Worm (Caenorhabditis elegans) whole organism, L2 larva: ENCODE results near the gene prp-6.

Experiments
- C34F6.9 ChIP-seq: fragments of 150-350 bp; optimal IDR thresholded peaks from 2 replicates; lab custom pipeline; 2014; ENCODE audit warnings: missing biosample characterization, missing genetic modification characterization
- F13H6.1 ChIP-seq: sonication (generic microtip); optimal IDR thresholded peaks from 2 replicates; lab custom pipeline; 2016; ENCODE audit warnings: missing genetic modification characterization, missing compliant biosample characterization
- R02D3.7 ChIP-seq: fragments of 150-350 bp; optimal IDR thresholded peaks from 2 replicates; lab custom pipeline; 2014; ENCODE audit warnings: missing biosample characterization, missing genetic modification characterization
- ZK546.5 ChIP-seq: sonication (generic microtip); optimal IDR thresholded peaks from 2 replicates; lab custom pipeline; 2017; ENCODE audit warnings: missing biosample characterization, missing genetic modification characterization
- aly-2 ChIP-seq: fragments of 150-350 bp; optimal IDR thresholded peaks from 2 replicates; lab custom pipeline; 2014; ENCODE audit warnings: missing biosample characterization, missing genetic modification characterization
- ama-1 ChIP-seq: fragments of 150-350 bp; optimal IDR thresholded peaks from 2 replicates; lab custom pipeline; 2018; ENCODE audit warnings: inconsistent platforms
- blmp-1 ChIP-seq: sonication (generic microtip); optimal IDR thresholded peaks from 2 replicates; lab custom pipeline; 2017; ENCODE audit warnings: missing genetic modification characterization, mild to moderate bottlenecking, missing compliant biosample characterization, antibody characterized with exemption, moderate library complexity; ENCODE audit not compliant: insufficient read depth
- ceh-16 ChIP-seq: fragments of 150-350 bp; optimal IDR thresholded peaks from 2 replicates; lab custom pipeline; 2014; ENCODE audit warnings: missing biosample characterization, missing genetic modification characterization
- ceh-82 ChIP-seq: fragments of 150-350 bp; optimal IDR thresholded peaks from 2 replicates; lab custom pipeline; 2014; ENCODE audit warnings: missing biosample characterization, missing genetic modification characterization
- crh-2 ChIP-seq: sonication (generic microtip); optimal IDR thresholded peaks from 2 replicates; lab custom pipeline; 2017; ENCODE audit warnings: missing biosample characterization, missing genetic modification characterization
- egl-27 ChIP-seq: sonication (generic microtip); optimal IDR thresholded peaks from 3 replicates; lab custom pipeline; 2017; ENCODE audit warnings: missing biosample characterization, missing genetic modification reagents, missing genetic modification characterization
- elt-1 ChIP-seq: fragments of 150-350 bp; optimal IDR thresholded peaks from 2 replicates; lab custom pipeline; 2014; ENCODE audit warnings: missing biosample characterization, missing genetic modification characterization
- elt-3 ChIP-seq: sonication (generic microtip); optimal IDR thresholded peaks from 2 replicates; lab custom pipeline; 2017; ENCODE audit warnings: missing biosample characterization, missing genetic modification characterization
- fos-1 ChIP-seq: fragments of 150-350 bp; optimal IDR thresholded peaks from 2 replicates; lab custom pipeline; 2014; ENCODE audit warnings: missing biosample characterization, missing genetic modification characterization
- gmeb-1 ChIP-seq: fragments of 150-350 bp; optimal IDR thresholded peaks from 2 replicates; lab custom pipeline; 2014; ENCODE audit warnings: missing biosample characterization, missing genetic modification characterization
- lin-11 ChIP-seq: fragments of 150-350 bp; sonication (generic microtip); optimal IDR thresholded peaks from 2 replicates; lab custom pipeline; 2014; ENCODE audit warnings: missing biosample characterization, missing genetic modification characterization, inconsistent platforms, mixed read lengths
- lin-13 ChIP-seq: fragments of 150-350 bp; optimal IDR thresholded peaks from 2 replicates; lab custom pipeline; 2014; ENCODE audit warnings: missing biosample characterization, missing genetic modification reagents, missing genetic modification characterization
- lin-39 ChIP-seq: fragments of 150-350 bp; optimal IDR thresholded peaks from 2 replicates; lab custom pipeline; 2014; ENCODE audit warnings: missing biosample characterization, missing genetic modification reagents, missing genetic modification characterization
- lsy-2 ChIP-seq, 2 experiments: fragments of 150-350 bp in 1 of 2; sonication (generic microtip) in 1 of 2; optimal IDR thresholded peaks; 2 replicates each; lab custom pipeline; 2014 to 2017; ENCODE audit warnings: missing biosample characterization in 2 of 2, missing genetic modification characterization in 2 of 2
- mab-5 ChIP-seq: fragments of 150-350 bp; optimal IDR thresholded peaks from 2 replicates; lab custom pipeline; 2014; ENCODE audit warnings: missing biosample characterization, missing genetic modification characterization
- mdl-1 ChIP-seq, 2 experiments: fragments of 150-350 bp in 1 of 2; sonication (generic microtip) in 1 of 2; optimal IDR thresholded peaks; 2 replicates each; lab custom pipeline; 2017; ENCODE audit warnings: missing biosample characterization in 2 of 2, missing genetic modification characterization in 2 of 2
- nhr-10 ChIP-seq: sonication (generic microtip); optimal IDR thresholded peaks from 2 replicates; lab custom pipeline; 2017; ENCODE audit warnings: missing biosample characterization, missing genetic modification characterization
- nhr-12 ChIP-seq: fragments of 150-350 bp; optimal IDR thresholded peaks from 2 replicates; lab custom pipeline; 2014; ENCODE audit warnings: missing biosample characterization, missing genetic modification characterization
- nhr-129 ChIP-seq: fragments of 150-350 bp; optimal IDR thresholded peaks from 2 replicates; lab custom pipeline; 2014; ENCODE audit warnings: missing biosample characterization, missing genetic modification characterization
- nhr-21 ChIP-seq: fragments of 150-350 bp; optimal IDR thresholded peaks from 2 replicates; lab custom pipeline; 2014; ENCODE audit warnings: missing biosample characterization, missing genetic modification characterization
- nhr-6 ChIP-seq: fragments of 150-350 bp; optimal IDR thresholded peaks from 2 replicates; lab custom pipeline; 2014; ENCODE audit warnings: missing biosample characterization, missing genetic modification characterization
- peb-1 ChIP-seq: fragments of 150-350 bp; optimal IDR thresholded peaks from 2 replicates; lab custom pipeline; 2014; ENCODE audit warnings: missing biosample characterization, missing genetic modification characterization
- sem-4 ChIP-seq: fragments of 150-350 bp; optimal IDR thresholded peaks from 2 replicates; lab custom pipeline; 2014; ENCODE audit warnings: missing biosample characterization, missing genetic modification reagents, missing genetic modification characterization
- skn-1 ChIP-seq: sonication (generic microtip); optimal IDR thresholded peaks from 2 replicates; lab custom pipeline; 2017; ENCODE audit warnings: missing biosample characterization, missing genetic modification characterization
- sma-3 ChIP-seq: sonication (generic microtip); optimal IDR thresholded peaks from 2 replicates; lab custom pipeline; 2016; ENCODE audit warnings: missing genetic modification reagents, missing genetic modification characterization, missing compliant biosample characterization
- sma-9 ChIP-seq, 2 experiments: fragments of 150-350 bp in 1 of 2; sonication (generic microtip) in 1 of 2; optimal IDR thresholded peaks; 2 replicates each; lab custom pipeline; 2014 to 2016; ENCODE audit warnings: missing genetic modification characterization in 2 of 2, mild to moderate bottlenecking in 1 of 2, missing biosample characterization in 1 of 2, missing compliant biosample characterization in 1 of 2, missing genetic modification reagents in 1 of 2, moderate library complexity in 1 of 2
- snpc-4 ChIP-seq: fragments of 150-350 bp; optimal IDR thresholded peaks from 2 replicates; lab custom pipeline; 2014; ENCODE audit warnings: missing biosample characterization, missing genetic modification characterization
- unc-55 ChIP-seq: fragments of 150-350 bp; sonication (generic microtip); optimal IDR thresholded peaks from 3 replicates; lab custom pipeline; 2014; ENCODE audit warnings: missing biosample characterization, missing genetic modification reagents, missing genetic modification characterization
- unc-62 ChIP-seq: fragments of 150-350 bp; optimal IDR thresholded peaks from 2 replicates; lab custom pipeline; 2014; ENCODE audit warnings: missing biosample characterization, missing genetic modification reagents, missing genetic modification characterization
- zag-1 ChIP-seq: fragments of 150-350 bp; optimal IDR thresholded peaks from 2 replicates; lab custom pipeline; 2014; ENCODE audit warnings: missing biosample characterization, missing genetic modification characterization
- ztf-11 ChIP-seq: sonication (generic microtip); optimal IDR thresholded peaks from 2 replicates; lab custom pipeline; 2017; ENCODE audit warnings: missing biosample characterization, missing genetic modification characterization

Gene prp-6

ce11 chrV:18069195-18069594 is 46.9 kb downstream of the prp-6 start:
- TF ChIP-seq unc-55 (GFP tag; lab: Kevin White, UChicago): peak; percentile 41

- TF ChIP-seq nhr-10 (tag; lab: Kevin White, UChicago): peak; percentile 18
- TF ChIP-seq mab-5 (tag; lab: Kevin White, UChicago): peak; percentile 91
- no peak for TF ChIP-seq nhr-12 (tag; lab: Kevin White, UChicago)
- TF ChIP-seq mdl-1 (tag; optimal IDR thresholded peaks at IDR 0.05; lab: Kevin White, UChicago): peak in 1 of 2 experiments; percentile 35
- TF ChIP-seq snpc-4: peak; percentile 73
- no peak for TF ChIP-seq ZK546.5 (tag; lab: Kevin White, UChicago)
- TF ChIP-seq lsy-2 (tag; optimal IDR thresholded peaks at IDR 0.05; lab: Kevin White, UChicago): peak; percentile 66 to 90
- TF ChIP-seq nhr-6 (tag; lab: Kevin White, UChicago): peak; percentile 83
- TF ChIP-seq fos-1 (tag; lab: Kevin White, UChicago): peak; percentile 95
- peak; percentile 96 for TF ChIP-seq C34F6.9 (tag; lab: Kevin White, UChicago)
- no peak for TF ChIP-seq ztf-11
- TF ChIP-seq aly-2 (tag; lab: Kevin White, UChicago): no peak
- TF ChIP-seq lin-11 (tag; lab: Kevin White, UChicago): peak; percentile 58
- TF ChIP-seq sma-3: peak; percentile 6
- no peak for TF ChIP-seq R02D3.7 (tag; lab: Kevin White, UChicago)
- peak; percentile 85 for TF ChIP-seq crh-2 (tag; lab: Kevin White, UChicago)
- TF ChIP-seq skn-1 (tag; lab: Kevin White, UChicago): no peak
- TF ChIP-seq ama-1: peak; percentile 30
- no peak for TF ChIP-seq ceh-16 (tag; lab: Kevin White, UChicago)
- TF ChIP-seq F13H6.1 (tag; lab: Kevin White, UChicago): peak; percentile 84
- peak; percentile 79 for TF ChIP-seq lin-13 (GFP tag; lab: Kevin White, UChicago)
- peak; percentile 77 for TF ChIP-seq unc-55 (GFP tag; lab: Kevin White, UChicago)
- peak; percentile 87 for TF ChIP-seq sma-9 (GFP tag; optimal IDR thresholded peaks at IDR 0.05; lab: Kevin White, UChicago)
- TF ChIP-seq sma-9 (tag; optimal IDR thresholded peaks at IDR 0.05; lab: Kevin White, UChicago): no peak
- peak; percentile 57 for TF ChIP-seq sem-4
- TF ChIP-seq zag-1 (tag; lab: Kevin White, UChicago): peak; percentile 63
- TF ChIP-seq gmeb-1 (tag; lab: Kevin White, UChicago): peak; percentile 74
- peak; percentile 6 for TF ChIP-seq blmp-1 (tag; lab: Kevin White, UChicago)
- peak; percentile 82 for TF ChIP-seq nhr-129
- peak; percentile 48 for TF ChIP-seq ceh-82 (tag; lab: Kevin White, UChicago)
- TF ChIP-seq unc-62 (GFP tag; lab: Kevin White, UChicago): peak; percentile 27
- peak; percentile 77 for TF ChIP-seq egl-27 (tag; lab: Kevin White, UChicago)
- TF ChIP-seq nhr-21 (tag; lab: Kevin White, UChicago): peak; percentile 37
- TF ChIP-seq, all 48 proteins: peak for 25
These were observed 56.9 kb downstream of the prp-6 start for ce11 chrV:18079163-18079562.

- TF ChIP-seq lsy-2 (tag; optimal IDR thresholded peaks at IDR 0.05; lab: Kevin White, UChicago) (no peak), nhr-10 (tag; lab: Kevin White, UChicago) (no peak), lin-13 (GFP tag; lab: Kevin White, UChicago) (no peak), C34F6.9 (tag; lab: Kevin White, UChicago) (no peak), nhr-12 (tag; lab: Kevin White, UChicago) (no peak), snpc-4 (no peak), lin-39 (no peak), elt-3 (tag; lab: Kevin White, UChicago) (no peak), mdl-1 (tag; optimal IDR thresholded peaks at IDR 0.05; lab: Kevin White, UChicago) (no peak), mab-5 (tag; lab: Kevin White, UChicago) (no peak), lin-11 (tag; lab: Kevin White, UChicago) (no peak), peb-1 (no peak), elt-1 (tag; lab: Kevin White, UChicago) (no peak)
These were observed 59.6 kb downstream of the prp-6 start, which contains the start of gene nova-1 for ce11 chrV:18081857-18082256. TSS of gene nova-1 (minus strand) at chrV:18081957.
